Fruit fly (Drosophila melanogaster): ENCODE measurements around the gene eRF3.

eRF3 gene

DNA sequence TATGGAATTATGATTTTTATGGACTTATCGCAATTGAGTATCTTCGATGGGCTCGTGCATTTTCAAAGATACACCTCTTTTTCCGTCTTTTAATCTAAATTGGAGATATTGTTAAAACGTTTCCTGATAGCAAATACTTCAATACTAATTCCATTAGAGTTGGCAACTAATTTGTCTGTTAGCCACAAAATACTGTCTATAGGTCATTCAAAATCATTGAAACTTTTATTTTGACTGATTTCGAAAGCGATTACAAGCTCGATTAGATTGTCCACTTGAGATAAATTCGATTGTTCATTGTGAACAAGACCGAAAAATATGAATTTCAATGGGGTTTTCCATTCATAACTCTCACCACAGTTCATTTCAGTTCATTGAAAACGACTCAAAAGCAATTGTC lies 41.9 kb downstream of the eRF3 start:
- TF ChIP-seq dsx (GFP tag; optimal IDR thresholded peaks at IDR 0.05; ENCODE audit: poor library complexity, severe bottlenecking) (no peak), net (GFP tag; optimal IDR thresholded peaks at IDR 0.05) (no peak), spab (GFP tag; optimal IDR thresholded peaks at IDR 0.05) (no peak), vri (GFP tag; optimal IDR thresholded peaks at IDR 0.05) (peak; percentile 28)

DNA sequence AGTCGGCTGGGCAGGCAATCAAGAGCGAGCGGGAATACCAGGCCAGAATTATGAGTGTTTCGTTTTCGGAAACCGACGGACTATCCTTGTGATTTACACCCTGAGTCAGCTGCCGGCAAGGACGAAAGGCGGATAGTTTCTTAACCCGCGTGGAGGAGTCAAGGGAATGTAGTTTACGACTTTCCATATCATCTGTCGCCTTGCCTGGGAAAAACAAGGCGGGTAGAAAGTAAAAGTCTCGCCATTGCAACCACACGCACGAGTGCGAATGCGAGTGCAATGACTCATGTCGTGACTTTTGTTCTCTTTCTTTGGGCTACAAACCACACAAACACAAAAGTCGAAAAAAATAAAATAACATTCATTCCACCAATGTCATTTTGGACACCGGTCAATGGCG lies 44.2 kb downstream of the eRF3 start:
- TF ChIP-seq Eip93F (GFP tag; optimal IDR thresholded peaks at IDR 0.05) (peak; percentile 36), CG1621 (tag; optimal IDR thresholded peaks at IDR 0.05) (no peak), Blimp-1 (GFP tag; optimal IDR thresholded peaks at IDR 0.05) (peak; percentile 51), Eip78C (GFP tag) (peak; percentile 18)

DNA sequence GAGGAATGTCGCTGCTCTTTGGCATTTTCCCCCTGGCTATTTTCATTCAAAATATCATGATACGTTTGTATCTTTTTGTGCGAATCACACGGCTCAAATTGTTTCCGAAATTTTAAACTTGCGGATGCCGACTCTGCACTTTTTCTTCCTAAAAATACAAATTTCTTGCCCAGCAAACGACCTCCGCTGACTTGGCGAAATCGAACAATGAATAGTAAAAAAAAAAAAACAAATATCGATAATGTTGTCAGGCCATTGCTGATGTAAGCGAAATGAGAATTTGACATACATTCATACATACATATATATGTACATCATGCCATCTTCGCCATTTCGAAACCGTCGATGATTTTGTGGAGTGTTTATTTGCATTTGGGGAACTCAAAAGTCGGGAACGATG lies 45.7 kb downstream of the eRF3 start:
- TF ChIP-seq dsx (GFP tag; optimal IDR thresholded peaks at IDR 0.05; ENCODE audit: poor library complexity, severe bottlenecking) (no peak), CG6163 (GFP tag; IDR thresholded peaks at IDR 0.05) (0 out of 3 replicates have a peak, but pooled peaks have one; percentile 14)

DNA sequence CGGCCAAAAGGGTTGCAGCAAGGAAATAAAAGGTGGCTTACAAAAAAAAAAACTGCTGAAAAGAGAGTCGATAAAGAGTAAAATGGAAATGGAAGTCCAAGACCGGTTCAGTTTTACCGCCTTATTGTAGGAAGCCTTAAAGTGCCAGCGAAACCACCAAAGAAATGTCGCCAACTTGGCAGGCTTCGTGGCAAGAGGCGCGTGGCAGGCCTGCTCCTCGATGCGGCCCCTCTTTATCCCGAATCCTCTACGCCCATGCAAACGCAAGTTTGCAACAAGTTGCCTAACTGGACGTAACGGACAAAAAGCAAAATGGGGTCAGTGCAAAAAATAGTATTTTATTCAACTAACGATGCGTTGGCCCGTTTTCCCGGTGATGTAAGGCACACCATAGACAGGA lies 46.6 kb downstream of the eRF3 start:
- 0 out of 3 replicates have a peak, but pooled peaks have one; percentile 57 for TF ChIP-seq CG6163 (GFP tag; IDR thresholded peaks at IDR 0.05)
- 0 out of 3 replicates have a peak, but pooled peaks have one; percentile 19 for TF ChIP-seq CG8119 (GFP tag; IDR thresholded peaks at IDR 0.05)
- TF ChIP-seq Eip78C (GFP tag) = peak; percentile 15
- TF ChIP-seq CG3919 (GFP tag; optimal IDR thresholded peaks at IDR 0.05) = peak; percentile 4
- no peak for TF ChIP-seq CG34406 (GFP tag; optimal IDR thresholded peaks at IDR 0.05)
- TF ChIP-seq esn (GFP tag; optimal IDR thresholded peaks at IDR 0.05) = no peak
- TF ChIP-seq CG15336 (GFP tag; IDR thresholded peaks at IDR 0.05) = 0 out of 2 replicates have a peak, but pooled peaks have one; percentile 16

DNA sequence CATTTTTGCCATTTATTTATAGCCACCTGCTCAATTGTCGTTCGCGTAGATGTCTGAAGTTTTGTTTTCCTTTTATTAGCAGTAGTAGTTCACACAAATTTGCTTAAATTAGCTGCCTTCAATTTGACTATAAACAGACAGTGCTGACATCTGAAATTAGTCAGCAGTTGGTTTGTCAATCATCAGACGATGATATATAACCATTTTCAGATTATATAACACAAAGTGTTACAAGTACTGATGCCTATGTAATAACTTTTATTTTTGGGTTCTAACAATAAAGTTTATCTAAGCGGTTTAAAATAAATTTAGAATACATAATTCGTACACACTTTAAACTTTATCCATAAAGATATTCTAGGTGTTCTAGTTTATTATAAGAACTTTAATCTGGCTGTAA lies 47.5 kb downstream of the eRF3 start:
- TF ChIP-seq esn (GFP tag; optimal IDR thresholded peaks at IDR 0.05) = no peak
- no peak for TF ChIP-seq CG15336 (GFP tag; IDR thresholded peaks at IDR 0.05)
- TF ChIP-seq lz (GFP tag; optimal IDR thresholded peaks at IDR 0.05) = no peak
- no peak for TF ChIP-seq Eip93F (GFP tag; optimal IDR thresholded peaks at IDR 0.05)

DNA sequence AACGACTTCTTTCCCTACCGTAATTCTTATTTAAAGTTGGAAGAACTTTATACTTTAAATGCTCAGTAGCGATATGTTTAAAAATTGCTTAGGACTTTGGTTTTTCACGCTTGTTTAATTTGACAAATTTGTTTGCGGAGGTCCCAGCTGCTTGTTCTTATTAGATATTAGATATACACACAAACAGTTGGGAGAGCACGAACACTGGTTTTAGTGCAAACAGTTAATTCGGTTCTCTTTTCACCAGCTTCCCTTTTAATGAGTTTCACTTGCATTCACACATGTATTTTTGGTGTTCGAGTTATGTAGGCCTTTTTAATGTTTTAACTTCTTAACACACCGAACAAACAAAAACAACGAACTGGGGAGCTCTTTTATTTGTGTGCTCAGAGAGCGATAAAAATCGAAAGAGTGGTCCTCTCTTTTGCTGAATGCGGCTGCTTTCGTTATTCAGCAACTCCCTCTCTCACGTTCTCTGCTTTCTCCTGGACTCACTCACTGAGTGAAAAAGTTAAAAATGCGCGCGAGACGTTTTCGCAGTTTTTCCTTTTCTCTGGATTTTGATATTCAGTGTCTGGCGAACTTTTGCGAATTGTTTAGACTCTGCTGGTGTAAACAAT lies 48.6 kb downstream of the eRF3 start:
- peak; percentile 14; the same call in 1 of the 3 replicates for TF ChIP-seq CG8119 (GFP tag; IDR thresholded peaks at IDR 0.05)
- TF ChIP-seq CG6854 (GFP tag; optimal IDR thresholded peaks at IDR 0.05) = peak; percentile 45
- no peak for TF ChIP-seq CG7368 (GFP tag; optimal IDR thresholded peaks at IDR 0.05)
- no peak for TF ChIP-seq cyc (GFP tag; optimal IDR thresholded peaks at IDR 0.05)
- no peak for TF ChIP-seq topi (GFP tag; optimal IDR thresholded peaks at IDR 0.05)
- TF ChIP-seq CG11294 (GFP tag; IDR thresholded peaks at IDR 0.05) = no peak
- no peak for TF ChIP-seq achi (GFP tag; optimal IDR thresholded peaks at IDR 0.05)
- no peak for TF ChIP-seq salr (GFP tag; optimal IDR thresholded peaks at IDR 0.05)
- TF ChIP-seq CG32006 (GFP tag; optimal IDR thresholded peaks at IDR 0.05) = no peak
- peak; percentile 6 for TF ChIP-seq dsx (GFP tag; optimal IDR thresholded peaks at IDR 0.05; ENCODE audit: poor library complexity, severe bottlenecking)
- peak; percentile 69 for TF ChIP-seq fkh (GFP tag; optimal IDR thresholded peaks at IDR 0.05)
- peak; percentile 27 for TF ChIP-seq vri (GFP tag; optimal IDR thresholded peaks at IDR 0.05)
- TF ChIP-seq CG10631 (GFP tag; optimal IDR thresholded peaks at IDR 0.05) = no peak
- TF ChIP-seq ss (GFP tag; optimal IDR thresholded peaks at IDR 0.05) = peak; percentile 14 to 33
- no peak for TF ChIP-seq CG1621 (tag; optimal IDR thresholded peaks at IDR 0.05)
- no peak for TF ChIP-seq CG34406 (GFP tag; optimal IDR thresholded peaks at IDR 0.05)
- TF ChIP-seq Sox102F (GFP tag; optimal IDR thresholded peaks at IDR 0.05) = peak; percentile 27
- TF ChIP-seq fd85E (GFP tag; optimal IDR thresholded peaks at IDR 0.05) = no peak
- TF ChIP-seq CG15336 (GFP tag; IDR thresholded peaks at IDR 0.05) = peak; percentile 62
- no peak for TF ChIP-seq acj6 (GFP tag; optimal IDR thresholded peaks at IDR 0.05)
- no peak for TF ChIP-seq Eip75B (GFP tag; optimal IDR thresholded peaks at IDR 0.05)
- TF ChIP-seq net (GFP tag; optimal IDR thresholded peaks at IDR 0.05) = peak; percentile 30

Data from whole organism, prepupa.